Worm (Caenorhabditis elegans): ENCODE measurements around the gene lev-8.

ce11 chrX:11554522-11554921, 6.2 kb upstream of the lev-8 start:
- TF ChIP-seq ceh-13 (GFP tag; optimal IDR thresholded peaks at IDR 0.05) (no peak), F13C5.2 (tag; optimal IDR thresholded peaks at IDR 0.05) (no peak), tbx-37 (GFP tag; conservative IDR thresholded peaks at IDR 0.05) (no peak), pes-1 (GFP tag; IDR thresholded peaks at IDR 0.05) (no peak), flt-1 (GFP tag; IDR thresholded peaks at IDR 0.05) (no peak), aly-1 (tag; optimal IDR thresholded peaks at IDR 0.05) (no peak), ama-1 (optimal IDR thresholded peaks at IDR 0.05) (no peak)
